Worm (Caenorhabditis elegans) whole organism, L1 larva: ENCODE results near the gene lec-8.

Experiments
- C04F5.9 ChIP-seq: sonication (generic microtip); optimal IDR thresholded peaks from 2 replicates; lab custom pipeline; 2016; ENCODE audit warnings: missing genetic modification characterization, missing compliant biosample characterization
- C34B4.2 ChIP-seq: sonication (generic microtip); optimal IDR thresholded peaks from 2 replicates; lab custom pipeline; 2017; ENCODE audit warnings: mild to moderate bottlenecking, missing genetic modification characterization, missing compliant biosample characterization
- aha-1 ChIP-seq: fragments of 150-350 bp; optimal IDR thresholded peaks from 2 replicates; lab custom pipeline; 2014; ENCODE audit warnings: missing biosample characterization, missing genetic modification characterization
- alr-1 ChIP-seq: fragments of 200-800 bp; sonication (Bioruptor generic); optimal IDR thresholded peaks from 2 replicates; lab custom pipeline; 2018; ENCODE audit warnings: borderline replicate concordance, mild to moderate bottlenecking, missing genetic modification characterization, missing compliant biosample characterization
- aly-2 ChIP-seq: fragments of 150-350 bp; optimal IDR thresholded peaks from 2 replicates; lab custom pipeline; 2014; ENCODE audit warnings: missing biosample characterization, missing genetic modification characterization
- ama-1 ChIP-seq: fragments of 150-350 bp; optimal IDR thresholded peaks from 2 replicates; lab custom pipeline; 2014
- blmp-1 ChIP-seq: fragments of 150-350 bp; optimal IDR thresholded peaks from 2 replicates; lab custom pipeline; 2014; ENCODE audit warnings: missing biosample characterization, missing genetic modification characterization
- ceh-63 ChIP-seq: fragments of 200-800 bp; sonication (Bioruptor generic); optimal IDR thresholded peaks from 2 replicates; lab custom pipeline; 2018; ENCODE audit warnings: mild to moderate bottlenecking, missing genetic modification characterization, missing compliant biosample characterization
- ceh-82 ChIP-seq, 3 experiments: fragments of 150-350 bp in 1 of 3; sonication (generic microtip) in 2 of 3; optimal IDR thresholded peaks; 2 replicates each; lab custom pipeline; 2014 to 2017; ENCODE audit warnings: missing biosample characterization in 3 of 3, missing genetic modification characterization in 3 of 3
- ceh-88 ChIP-seq: fragments of 200-800 bp; sonication (Bioruptor generic); IDR thresholded peaks from 2 replicates; pipeline ENCODE4 v1.3.6; 2022; ENCODE audit warnings: missing genetic modification characterization, missing compliant biosample characterization
- ceh-90 ChIP-seq: sonication (generic microtip); optimal IDR thresholded peaks from 2 replicates; lab custom pipeline; 2016; ENCODE audit warnings: missing genetic modification characterization, missing compliant biosample characterization
- ces-1 ChIP-seq: fragments of 150-350 bp; optimal IDR thresholded peaks from 2 replicates; lab custom pipeline; 2014; ENCODE audit warnings: missing biosample characterization, missing genetic modification reagents, missing genetic modification characterization
- egl-27 ChIP-seq, 2 experiments: fragments of 150-350 bp in 1 of 2; sonication (generic microtip); optimal IDR thresholded peaks; 3 replicates each; lab custom pipeline; 2017 to 2018; ENCODE audit warnings: missing biosample characterization in 2 of 2, missing genetic modification characterization in 2 of 2, missing genetic modification reagents in 2 of 2
- elt-2 ChIP-seq: sonication (generic microtip); optimal IDR thresholded peaks from 2 replicates; lab custom pipeline; 2016; ENCODE audit warnings: missing genetic modification characterization, mild to moderate bottlenecking, inconsistent platforms, missing compliant biosample characterization, missing genetic modification reagents
- elt-3 ChIP-seq, 6 experiments: fragments of 150-350 bp in 1 of 6; sonication (generic microtip); optimal IDR thresholded peaks; 2 replicates each; lab custom pipeline; 2017 to 2018; ENCODE audit warnings: missing biosample characterization in 6 of 6, missing genetic modification characterization in 6 of 6, inconsistent platforms in 1 of 6
- fkh-4 ChIP-seq: sonication (generic microtip); optimal IDR thresholded peaks from 2 replicates; lab custom pipeline; 2016; ENCODE audit warnings: missing compliant biosample characterization, missing genetic modification characterization, borderline replicate concordance
- fkh-8 ChIP-seq: sonication (generic microtip); optimal IDR thresholded peaks from 2 replicates; lab custom pipeline; 2016; ENCODE audit warnings: mild to moderate bottlenecking, missing genetic modification characterization, missing compliant biosample characterization
- fos-1 ChIP-seq: fragments of 150-350 bp; optimal IDR thresholded peaks from 2 replicates; lab custom pipeline; 2014; ENCODE audit warnings: missing biosample characterization, missing genetic modification characterization
- grh-1 ChIP-seq: fragments of 200-800 bp; sonication (Bioruptor generic); IDR thresholded peaks from 2 replicates; pipeline ENCODE4 v1.3.6; 2022; ENCODE audit warnings: missing genetic modification reagents, missing genetic modification characterization, missing compliant biosample characterization
- hlh-17 ChIP-seq: fragments of 200-800 bp; sonication (Bioruptor generic); optimal IDR thresholded peaks from 2 replicates; lab custom pipeline; 2018; ENCODE audit warnings: missing genetic modification characterization, mild to moderate bottlenecking, missing compliant biosample characterization, moderate library complexity, borderline replicate concordance
- hlh-4 ChIP-seq: sonication (generic microtip); optimal IDR thresholded peaks from 2 replicates; lab custom pipeline; 2016; ENCODE audit warnings: mild to moderate bottlenecking, missing genetic modification characterization, missing compliant biosample characterization
- hpl-2 ChIP-seq: fragments of 150-350 bp; optimal IDR thresholded peaks from 2 replicates; lab custom pipeline; 2014; ENCODE audit warnings: missing biosample characterization, missing genetic modification reagents, missing genetic modification characterization
- isw-1 ChIP-seq: fragments of 200-800 bp; sonication (Bioruptor generic); IDR thresholded peaks from 2 replicates; pipeline ENCODE4 v1.3.6; 2022; ENCODE audit warnings: missing genetic modification characterization, missing compliant biosample characterization
- lin-13 ChIP-seq: fragments of 150-350 bp; optimal IDR thresholded peaks from 2 replicates; lab custom pipeline; 2014; ENCODE audit warnings: missing biosample characterization, missing genetic modification reagents, missing genetic modification characterization
- lin-15B ChIP-seq: fragments of 150-350 bp; sonication (generic microtip); optimal IDR thresholded peaks from 3 replicates; lab custom pipeline; 2014; ENCODE audit warnings: missing biosample characterization, missing genetic modification characterization
- lin-39 ChIP-seq: fragments of 150-350 bp; optimal IDR thresholded peaks from 2 replicates; lab custom pipeline; 2014; ENCODE audit warnings: missing biosample characterization, missing genetic modification reagents, missing genetic modification characterization
- mab-9 ChIP-seq: fragments of 200-800 bp; sonication (Bioruptor generic); IDR thresholded peaks from 2 replicates; pipeline ENCODE4 v1.3.6; 2022; ENCODE audit warnings: missing genetic modification reagents, missing genetic modification characterization, missing compliant biosample characterization
- mef-2 ChIP-seq: fragments of 150-350 bp; optimal IDR thresholded peaks from 2 replicates; lab custom pipeline; 2014; ENCODE audit warnings: missing biosample characterization, missing genetic modification characterization
- nhr-12 ChIP-seq: sonication (generic microtip); optimal IDR thresholded peaks from 2 replicates; lab custom pipeline; 2017; ENCODE audit warnings: missing biosample characterization, missing genetic modification characterization
- nhr-19 ChIP-seq: fragments of 200-800 bp; sonication (Bioruptor generic); conservative IDR thresholded peaks from 2 replicates; pipeline ENCODE4 v1.3.6; 2022; ENCODE audit warnings: missing genetic modification characterization, missing compliant biosample characterization
- nhr-28 ChIP-seq: fragments of 150-350 bp; optimal IDR thresholded peaks from 2 replicates; lab custom pipeline; 2014; ENCODE audit warnings: missing biosample characterization, missing genetic modification characterization
- nhr-47 ChIP-seq: sonication (generic microtip); optimal IDR thresholded peaks from 2 replicates; lab custom pipeline; 2016; ENCODE audit warnings: mild to moderate bottlenecking, missing genetic modification characterization, moderate library complexity, missing compliant biosample characterization
- nhr-71 ChIP-seq: sonication (generic microtip); optimal IDR thresholded peaks from 2 replicates; lab custom pipeline; 2016; ENCODE audit warnings: mild to moderate bottlenecking, missing genetic modification characterization, moderate library complexity, missing compliant biosample characterization
- nhr-77 ChIP-seq: fragments of 150-350 bp; optimal IDR thresholded peaks from 2 replicates; lab custom pipeline; 2014; ENCODE audit warnings: missing biosample characterization, missing genetic modification characterization
- nhr-84 ChIP-seq: sonication (generic microtip); optimal IDR thresholded peaks from 2 replicates; lab custom pipeline; 2017; ENCODE audit warnings: missing biosample characterization, missing genetic modification characterization
- nhr-85 ChIP-seq: sonication (generic microtip); peaks from one replicate; lab custom pipeline; 2016; ENCODE audit warnings: missing genetic modification characterization, inconsistent platforms, missing compliant biosample characterization
- nhr-90 ChIP-seq: sonication (generic microtip); optimal IDR thresholded peaks from 2 replicates; lab custom pipeline; 2016; ENCODE audit warnings: mild to moderate bottlenecking, missing genetic modification characterization, missing compliant biosample characterization; ENCODE audit not compliant: poor library complexity
- pag-3 ChIP-seq: sonication (generic microtip); optimal IDR thresholded peaks from 2 replicates; lab custom pipeline; 2017; ENCODE audit warnings: missing genetic modification characterization, mild to moderate bottlenecking, missing compliant biosample characterization, antibody characterized with exemption, borderline replicate concordance; ENCODE audit not compliant: insufficient read depth
- pax-3 ChIP-seq: fragments of 200-800 bp; sonication (Bioruptor generic); optimal IDR thresholded peaks from 2 replicates; lab custom pipeline; 2018; ENCODE audit warnings: mild to moderate bottlenecking, missing genetic modification characterization, moderate library complexity, missing compliant biosample characterization
- pqm-1 ChIP-seq: sonication (generic microtip); optimal IDR thresholded peaks from 3 replicates; lab custom pipeline; 2017; ENCODE audit warnings: missing biosample characterization, missing genetic modification characterization
- snpc-4 ChIP-seq: fragments of 150-350 bp; optimal IDR thresholded peaks from 2 replicates; lab custom pipeline; 2014; ENCODE audit warnings: missing biosample characterization, missing genetic modification characterization
- sptf-1 ChIP-seq: fragments of 150-350 bp; optimal IDR thresholded peaks from 2 replicates; lab custom pipeline; 2014; ENCODE audit warnings: missing biosample characterization, missing genetic modification characterization
- sup-37 ChIP-seq: fragments of 200-800 bp; sonication (Bioruptor generic); optimal IDR thresholded peaks from 2 replicates; lab custom pipeline; 2018; ENCODE audit warnings: mild to moderate bottlenecking, missing genetic modification characterization, missing compliant biosample characterization
- swsn-7 ChIP-seq: sonication (generic microtip); optimal IDR thresholded peaks from 2 replicates; lab custom pipeline; 2016; ENCODE audit warnings: missing genetic modification characterization, missing compliant biosample characterization
- tbx-2 ChIP-seq: sonication (generic microtip); optimal IDR thresholded peaks from 2 replicates; lab custom pipeline; 2016; ENCODE audit warnings: missing genetic modification characterization, missing compliant biosample characterization
- tlp-1 ChIP-seq: fragments of 150-350 bp; optimal IDR thresholded peaks from 2 replicates; lab custom pipeline; 2014; ENCODE audit warnings: missing biosample characterization, missing genetic modification characterization
- unc-130 ChIP-seq: fragments of 150-350 bp; optimal IDR thresholded peaks from 2 replicates; lab custom pipeline; 2017; ENCODE audit warnings: missing biosample characterization, missing genetic modification characterization, inconsistent platforms
- unc-30 ChIP-seq: sonication (generic microtip); optimal IDR thresholded peaks from 2 replicates; lab custom pipeline; 2017; ENCODE audit warnings: missing biosample characterization, missing genetic modification characterization
- unc-62 ChIP-seq: fragments of 150-350 bp; optimal IDR thresholded peaks from 2 replicates; lab custom pipeline; 2014; ENCODE audit warnings: missing biosample characterization, missing genetic modification reagents, missing genetic modification characterization
- vab-15 ChIP-seq: sonication (generic microtip); optimal IDR thresholded peaks from 2 replicates; lab custom pipeline; 2017; ENCODE audit warnings: missing genotype, mild to moderate bottlenecking, missing genetic modification characterization, missing compliant biosample characterization
- zag-1 ChIP-seq: fragments of 150-350 bp; optimal IDR thresholded peaks from 2 replicates; lab custom pipeline; 2014; ENCODE audit warnings: missing biosample characterization, missing genetic modification characterization
- ztf-11 ChIP-seq, 2 experiments: sonication (generic microtip); optimal IDR thresholded peaks; 2 replicates each; lab custom pipeline; 2016 to 2017; ENCODE audit warnings: missing genetic modification characterization in 2 of 2, missing biosample characterization in 1 of 2, missing compliant biosample characterization in 1 of 2
- ztf-4 ChIP-seq: fragments of 150-350 bp; optimal IDR thresholded peaks from 2 replicates; lab custom pipeline; 2014; ENCODE audit warnings: missing biosample characterization, missing genetic modification characterization

Gene lec-8

DNA sequence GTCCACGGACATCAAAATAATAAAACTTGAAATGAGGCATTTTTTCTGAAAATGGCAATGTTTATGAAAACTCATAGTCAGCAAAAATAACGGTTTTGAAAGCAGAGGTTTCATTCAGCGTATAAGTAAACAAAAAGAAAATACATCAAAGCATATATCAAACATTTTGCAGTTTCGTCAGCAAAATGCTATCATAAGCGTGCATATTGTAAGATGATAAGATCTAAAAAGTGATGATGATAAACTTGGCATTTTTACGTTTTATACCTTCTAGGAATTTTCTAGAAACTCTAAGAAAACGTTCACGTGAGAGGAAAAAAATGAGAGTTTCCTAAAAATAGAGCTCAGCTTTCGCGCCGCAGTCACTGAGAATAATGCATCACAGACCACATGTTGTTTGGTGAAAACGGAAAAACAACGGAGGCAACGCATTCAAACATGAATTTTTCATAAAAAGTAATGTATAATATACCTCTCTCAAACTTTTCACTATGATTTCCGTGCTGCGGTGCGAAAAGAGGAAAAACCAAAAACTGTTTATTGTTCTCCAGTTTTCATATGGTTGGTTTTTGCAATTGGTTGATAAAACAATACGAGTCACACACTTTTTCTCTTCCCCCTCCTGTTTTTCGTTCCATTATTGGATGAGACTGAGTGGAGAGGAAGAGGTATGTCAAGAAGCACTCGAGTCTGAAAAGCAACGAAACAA, 12.7 kb downstream of the lec-8 start, which contains the start of the genes gst-36 and R07B1.5 (continued):
- TF ChIP-seq ztf-11 (tag; optimal IDR thresholded peaks at IDR 0.05; lab: Kevin White, UChicago) (no peak), isw-1 (GFP tag; lab: Robert Waterston, UW) (no peak), C04F5.9 (no peak), unc-130 (no peak), ceh-90 (tag; lab: Kevin White, UChicago) (no peak), lin-13 (no peak), lin-15B (tag; lab: Kevin White, UChicago) (no peak), elt-3 (tag; optimal IDR thresholded peaks at IDR 0.05; lab: Kevin White, UChicago) (no peak), aly-2 (no peak), tlp-1 (no peak), pqm-1 (tag; lab: Kevin White, UChicago) (peak; percentile 71), zag-1 (tag; lab: Kevin White, UChicago) (no peak), elt-2 (peak; percentile 79), nhr-71 (tag; lab: Kevin White, UChicago) (peak; percentile 44), lin-39 (tag; lab: Kevin White, UChicago) (no peak), nhr-28 (tag; lab: Kevin White, UChicago) (no peak), sptf-1 (tag; lab: Kevin White, UChicago) (no peak), egl-27 (tag; optimal IDR thresholded peaks at IDR 0.05; lab: Kevin White, UChicago) (no peak), ces-1 (no peak), snpc-4 (tag; lab: Kevin White, UChicago) (no peak), nhr-90 (tag; lab: Kevin White, UChicago) (no peak), nhr-85 (tag; lab: Kevin White, UChicago) (no peak), ztf-4 (tag; lab: Kevin White, UChicago) (no peak), nhr-47 (tag; lab: Kevin White, UChicago) (no peak), mab-9 (GFP tag; lab: Robert Waterston, UW) (no peak), nhr-84 (tag; lab: Kevin White, UChicago) (no peak), unc-30 (tag; lab: Kevin White, UChicago) (no peak), pax-3 (tag; lab: Kevin White, UChicago) (no peak), C34B4.2 (tag; lab: Kevin White, UChicago) (no peak), grh-1 (GFP tag; lab: Robert Waterston, UW) (no peak), vab-15 (tag; lab: Kevin White, UChicago) (no peak), alr-1 (tag; lab: Kevin White, UChicago) (no peak), swsn-7 (tag; lab: Kevin White, UChicago) (no peak), fos-1 (tag; lab: Kevin White, UChicago) (no peak), ceh-63 (GFP tag; lab: Kevin White, UChicago) (no peak), hlh-17 (GFP tag; lab: Kevin White, UChicago) (no peak), fkh-8 (tag; lab: Kevin White, UChicago) (peak; percentile 10), hpl-2 (no peak), nhr-19 (GFP tag; lab: Robert Waterston, UW) (no peak), ama-1 (lab: Kevin White, UChicago) (no peak), ceh-88 (GFP tag; lab: Robert Waterston, UW) (no peak), tbx-2 (no peak), ceh-82 (tag; optimal IDR thresholded peaks at IDR 0.05; lab: Kevin White, UChicago) (no peak), pag-3 (no peak), hlh-4 (tag; lab: Kevin White, UChicago) (no peak), unc-62 (no peak), nhr-12 (tag; lab: Kevin White, UChicago) (no peak), mef-2 (tag; lab: Kevin White, UChicago) (no peak), nhr-77 (tag; lab: Kevin White, UChicago) (no peak), fkh-4 (no peak), blmp-1 (no peak), aha-1 (tag; lab: Kevin White, UChicago) (no peak), sup-37 (GFP tag; lab: Kevin White, UChicago) (no peak)
